Fruit fly (Drosophila melanogaster): ENCODE measurements around the gene Bili.

DNA sequence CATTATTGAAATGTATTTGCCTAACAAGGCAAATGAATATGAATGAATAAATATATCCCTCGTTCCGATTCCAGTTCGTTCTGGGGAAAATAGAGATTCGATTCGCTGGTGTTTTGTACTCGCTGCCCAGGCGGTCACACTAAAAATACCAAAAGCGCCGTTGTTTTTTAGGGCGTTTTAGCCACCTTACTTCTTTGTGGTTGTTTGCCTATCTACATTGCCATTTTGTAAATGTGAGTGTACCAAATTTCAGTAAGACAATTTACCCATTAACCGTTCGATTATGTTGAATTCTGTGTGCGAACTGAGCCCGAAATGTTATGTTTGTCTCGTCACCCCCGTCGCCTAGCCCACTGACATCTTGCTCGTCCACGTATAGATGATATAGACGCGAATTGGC lies 33.6 kb upstream of the Bili start, which contains the start of the genes CG33095 and CG33096:
- no peak for TF ChIP-seq psq (optimal IDR thresholded peaks at IDR 0.05)
- TF ChIP-seq h (optimal IDR thresholded peaks at IDR 0.05), result no peak
- TF ChIP-seq ttk (optimal IDR thresholded peaks at IDR 0.05), result no peak
- TF ChIP-seq insv (optimal IDR thresholded peaks at IDR 0.05), result no peak
- no peak for TF ChIP-seq Myc (optimal IDR thresholded peaks at IDR 0.05)

All from Kc167 (cell line).